Fruit fly (Drosophila melanogaster) whole organism, wandering third instar larva: ENCODE data around the gene Cep290.
A peak's percentile ranks its signal among the peaks of the same experiment; 100 is the strongest.

Experiments
- Abd-B ChIP-seq: fragments of >200 bp; optimal IDR thresholded peaks from 2 replicates; lab custom pipeline; 2017; ENCODE audit warnings: missing biosample characterization, missing genetic modification characterization
- CG32264 ChIP-seq: fragments of 200-800 bp; sonication (Bioruptor generic); optimal IDR thresholded peaks from 2 replicates; lab custom pipeline; 2016; ENCODE audit warnings: missing biosample characterization, missing genetic modification characterization
- CG9705 ChIP-seq: fragments of 200-800 bp; sonication (Bioruptor generic); optimal IDR thresholded peaks from 2 replicates; lab custom pipeline; 2018; ENCODE audit warnings: missing biosample characterization, mild to moderate bottlenecking, missing genetic modification characterization
- CrebA ChIP-seq: fragments of 200-800 bp; sonication (Bioruptor generic); optimal IDR thresholded peaks from 2 replicates; lab custom pipeline; 2016; ENCODE audit warnings: missing biosample characterization, mild to moderate bottlenecking, missing genetic modification characterization, borderline replicate concordance
- Dfd ChIP-seq: fragments of >200 bp; optimal IDR thresholded peaks from 2 replicates; lab custom pipeline; 2017; ENCODE audit warnings: missing biosample characterization, missing genetic modification characterization
- Dif ChIP-seq: fragments of 200-275, 200-300 bp; sonication (Bioruptor generic); optimal IDR thresholded peaks from 2 replicates; lab custom pipeline; 2018; ENCODE audit warnings: missing biosample characterization, missing genetic modification characterization; ENCODE audit not compliant: partially characterized antibody
- GATAd ChIP-seq: sonication (Bioruptor generic); optimal IDR thresholded peaks from 2 replicates; lab custom pipeline; 2016; ENCODE audit warnings: missing biosample characterization, missing genetic modification characterization
- HLH106 ChIP-seq: fragments of 200-800 bp; optimal IDR thresholded peaks from 3 replicates; lab custom pipeline; 2019; ENCODE audit warnings: missing biosample characterization, mild to moderate bottlenecking, missing genetic modification characterization, moderate library complexity
- Hnf4 ChIP-seq: fragments of 200-800 bp; sonication (Bioruptor generic); optimal IDR thresholded peaks from 2 replicates; lab custom pipeline; 2016; ENCODE audit warnings: missing biosample characterization, mild to moderate bottlenecking, missing genetic modification characterization
- Hr78 ChIP-seq: fragments of >200 bp; optimal IDR thresholded peaks from 2 replicates; lab custom pipeline; 2017; ENCODE audit warnings: missing biosample characterization, missing genetic modification characterization
- Hr83 ChIP-seq: fragments of 200-300 bp; sonication (Bioruptor generic); optimal IDR thresholded peaks from 2 replicates; lab custom pipeline; 2016; ENCODE audit warnings: missing biosample characterization, mild to moderate bottlenecking, missing genetic modification characterization, moderate library complexity; ENCODE audit not compliant: poor library complexity, severe bottlenecking
- Jra ChIP-seq: sonication (Bioruptor generic); optimal IDR thresholded peaks from 2 replicates; lab custom pipeline; 2016; ENCODE audit warnings: missing biosample characterization, missing genetic modification characterization
- Mio ChIP-seq: sonication (Bioruptor generic); optimal IDR thresholded peaks from 2 replicates; lab custom pipeline; 2016; ENCODE audit warnings: missing biosample characterization, missing genetic modification characterization
- Myc ChIP-seq: fragments of >200 bp; optimal IDR thresholded peaks from 2 replicates; lab custom pipeline; 2017
- N ChIP-seq: fragments of >200 bp; optimal IDR thresholded peaks from 2 replicates; lab custom pipeline; 2018; ENCODE audit warnings: missing biosample characterization, missing external identifiers, missing genetic modification characterization
- OdsH ChIP-seq: fragments of 200-800 bp; sonication (Bioruptor generic); optimal IDR thresholded peaks from 2 replicates; lab custom pipeline; 2016; ENCODE audit warnings: missing biosample characterization, mild to moderate bottlenecking, missing genetic modification characterization
- Rel ChIP-seq, 2 experiments: fragments of 200-800 bp; sonication (Bioruptor generic) in 1 of 2; optimal IDR thresholded peaks; 2 replicates in 1 of 2; 3 replicates in 1 of 2; lab custom pipeline; 2016 to 2019; ENCODE audit warnings: mild to moderate bottlenecking in 2 of 2, missing biosample characterization in 2 of 2, missing genetic modification characterization in 2 of 2, moderate library complexity in 1 of 2
- Sp1 ChIP-seq: fragments of 200-800 bp; sonication (Bioruptor generic); optimal IDR thresholded peaks from 3 replicates; lab custom pipeline; 2019; ENCODE audit warnings: missing biosample characterization, mild to moderate bottlenecking, missing genetic modification characterization, moderate library complexity
- Vsx2 ChIP-seq: fragments of 200-300, 225-300 bp; sonication (Bioruptor generic); optimal IDR thresholded peaks from 2 replicates; lab custom pipeline; 2018; ENCODE audit warnings: missing biosample characterization, missing genetic modification characterization; ENCODE audit not compliant: partially characterized antibody
- br ChIP-seq: fragments of 200-800 bp; sonication (Bioruptor generic); optimal IDR thresholded peaks from 2 replicates; lab custom pipeline; 2016; ENCODE audit warnings: missing biosample characterization, missing genetic modification characterization
- brk ChIP-seq: fragments of 200-800 bp; sonication (Bioruptor generic); optimal IDR thresholded peaks from 2 replicates; lab custom pipeline; 2016; ENCODE audit warnings: missing biosample characterization, mild to moderate bottlenecking, missing genetic modification characterization
- dl ChIP-seq, 2 experiments: fragments of 175-275, 200-275 bp in 1 of 2; fragments of 200-275 bp in 1 of 2; sonication (Bioruptor generic); optimal IDR thresholded peaks; lab custom pipeline; 2018; ENCODE audit warnings: mild to moderate bottlenecking in 2 of 2, missing biosample characterization in 2 of 2, missing genetic modification characterization in 2 of 2, moderate library complexity in 2 of 2; ENCODE audit not compliant: partially characterized antibody in 2 of 2, insufficient read depth in 1 of 2
- dmrt93B ChIP-seq: fragments of 200-800 bp; sonication (Bioruptor generic); optimal IDR thresholded peaks from 2 replicates; lab custom pipeline; 2018; ENCODE audit warnings: missing biosample characterization, mild to moderate bottlenecking, missing genetic modification characterization
- dsf ChIP-seq: sonication (Bioruptor generic); optimal IDR thresholded peaks from 2 replicates; lab custom pipeline; 2016; ENCODE audit warnings: missing biosample characterization, missing genetic modification characterization, borderline replicate concordance
- ey ChIP-seq: fragments of 200-800 bp; sonication (Bioruptor generic); optimal IDR thresholded peaks from 2 replicates; lab custom pipeline; 2016; ENCODE audit warnings: missing biosample characterization, missing genetic modification characterization
- foxo ChIP-seq, 2 experiments: fragments of 200-800 bp; sonication (Bioruptor generic); optimal IDR thresholded peaks; 2 replicates in 1 of 2; 3 replicates in 1 of 2; lab custom pipeline; 2016 to 2017; ENCODE audit warnings: missing biosample characterization in 2 of 2, missing genetic modification characterization in 2 of 2
- fru ChIP-seq: fragments of 200-800 bp; sonication (Bioruptor generic); optimal IDR thresholded peaks from 3 replicates; lab custom pipeline; 2016; ENCODE audit warnings: missing biosample characterization, mild to moderate bottlenecking, missing genetic modification characterization
- h ChIP-seq: fragments of 200-800 bp; sonication (Bioruptor generic); optimal IDR thresholded peaks from 3 replicates; lab custom pipeline; 2016; ENCODE audit warnings: missing biosample characterization, mild to moderate bottlenecking, missing genetic modification characterization
- jim ChIP-seq: fragments of 175-275, 200-325 bp; sonication (Bioruptor generic); optimal IDR thresholded peaks from 2 replicates; lab custom pipeline; 2016; ENCODE audit warnings: missing biosample characterization, mild to moderate bottlenecking, missing genetic modification characterization
- lola ChIP-seq: fragments of >200 bp; optimal IDR thresholded peaks from 2 replicates; lab custom pipeline; 2017; ENCODE audit warnings: missing biosample characterization, missing genetic modification characterization
- pan ChIP-seq: fragments of >200 bp; optimal IDR thresholded peaks from 2 replicates; lab custom pipeline; 2017
- psq ChIP-seq: fragments of 200-800 bp; sonication (Bioruptor generic); optimal IDR thresholded peaks from 3 replicates; lab custom pipeline; 2017; ENCODE audit warnings: missing biosample characterization, mild to moderate bottlenecking, missing genetic modification characterization, moderate library complexity
- rgr ChIP-seq: fragments of 200-800 bp; sonication (Bioruptor generic); optimal IDR thresholded peaks from 3 replicates; lab custom pipeline; 2016; ENCODE audit warnings: missing biosample characterization, mild to moderate bottlenecking, missing genetic modification characterization
- sage ChIP-seq: fragments of 200-800 bp; sonication (Bioruptor generic); optimal IDR thresholded peaks from 2 replicates; lab custom pipeline; 2016; ENCODE audit warnings: missing biosample characterization, mild to moderate bottlenecking, missing genetic modification characterization
- sv ChIP-seq: fragments of 200-800 bp; sonication (Bioruptor generic); optimal IDR thresholded peaks from 3 replicates; lab custom pipeline; 2016; ENCODE audit warnings: missing biosample characterization, missing genetic modification characterization
- tai ChIP-seq: sonication (Bioruptor generic); optimal IDR thresholded peaks from 2 replicates; lab custom pipeline; 2016; ENCODE audit warnings: missing biosample characterization, missing genetic modification characterization
- usp ChIP-seq: fragments of >200 bp; optimal IDR thresholded peaks from 2 replicates; lab custom pipeline; 2017; ENCODE audit warnings: missing biosample characterization, missing genetic modification characterization
- woc ChIP-seq: sonication (Bioruptor generic); optimal IDR thresholded peaks from 2 replicates; lab custom pipeline; 2016; ENCODE audit warnings: missing biosample characterization, mild to moderate bottlenecking, missing genetic modification characterization

Cep290 gene

DNA sequence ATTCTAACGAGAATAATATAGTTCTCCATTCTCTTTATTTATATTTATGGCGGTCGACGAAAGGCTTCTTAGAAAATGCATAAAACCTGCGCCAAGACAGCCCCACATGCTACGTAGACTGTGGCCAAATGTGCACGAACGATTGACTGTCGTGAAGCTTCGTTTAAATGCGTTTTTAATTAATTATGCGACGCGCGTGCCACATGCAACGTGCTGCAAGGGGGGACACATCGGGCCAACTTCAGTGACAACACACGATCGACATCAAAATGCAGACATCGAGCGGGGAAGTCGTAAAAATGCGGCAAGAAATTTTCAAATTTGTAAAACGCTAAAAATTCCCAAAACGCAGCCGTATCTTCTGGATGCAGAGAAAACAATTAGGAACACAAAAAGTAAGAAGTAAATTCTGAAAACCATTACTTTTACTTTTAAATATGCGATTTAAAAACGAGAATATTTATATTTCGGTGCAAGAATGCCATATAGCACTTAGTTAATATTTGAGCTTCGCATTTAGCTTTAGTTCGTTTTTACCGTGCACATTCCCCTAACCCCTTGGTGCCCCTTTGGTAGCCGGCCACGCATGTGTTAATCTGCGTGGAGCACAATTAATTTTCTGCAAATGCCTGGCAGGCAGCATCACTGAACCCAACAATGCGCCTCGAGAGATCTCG lies 43.8 kb upstream of the Cep290 start:
- TF ChIP-seq Jra (GFP tag; lab: Kevin White, UChicago) (no peak), rgr (GFP tag; lab: Kevin White, UChicago) (peak; percentile 62), Hr83 (GFP tag; lab: Kevin White, UChicago) (no peak), dmrt93B (GFP tag; lab: Kevin White, UChicago) (peak; percentile 53), Hnf4 (GFP tag; lab: Kevin White, UChicago) (peak; percentile 70), ey (GFP tag; lab: Kevin White, UChicago) (peak; percentile 77), OdsH (peak; percentile 66), CG32264 (no peak), Rel (GFP tag; optimal IDR thresholded peaks at IDR 0.05; lab: Kevin White, UChicago) (no peak), Rel (tag; optimal IDR thresholded peaks at IDR 0.05; lab: Kevin White, UChicago) (peak; percentile 1), HLH106 (tag; lab: Kevin White, UChicago) (peak; percentile 71), sage (peak; percentile 23), Mio (GFP tag; lab: Kevin White, UChicago) (no peak), Sp1 (GFP tag; lab: Kevin White, UChicago) (peak; percentile 62), h (GFP tag; lab: Kevin White, UChicago) (peak; percentile 78), CrebA (GFP tag; lab: Kevin White, UChicago) (no peak), br (GFP tag; lab: Kevin White, UChicago) (peak; percentile 64), pan (lab: Kevin White, UChicago) (no peak), Abd-B (GFP tag; lab: Kevin White, UChicago) (no peak), woc (peak; percentile 65), brk (no peak), jim (GFP tag; lab: Kevin White, UChicago) (no peak), psq (GFP tag; lab: Kevin White, UChicago) (peak; percentile 52), Myc (lab: Kevin White, UChicago) (no peak), usp (GFP tag; lab: Kevin White, UChicago) (no peak), sv (GFP tag; lab: Kevin White, UChicago) (no peak), N (GFP tag; lab: Kevin White, UChicago) (no peak), Vsx2 (GFP tag; lab: Kevin White, UChicago) (peak; percentile 11), Dif (GFP tag; lab: Kevin White, UChicago) (no peak), foxo (GFP tag; optimal IDR thresholded peaks at IDR 0.05; lab: Kevin White, UChicago) (peak in 1 of 2 experiments; percentile 68), fru (GFP tag; lab: Kevin White, UChicago) (peak; percentile 76), dl (GFP tag; optimal IDR thresholded peaks at IDR 0.05; lab: Kevin White, UChicago; ENCODE audit: insufficient read depth in 1 of 2, partially characterized antibody in 2 of 2) (no peak)

DNA sequence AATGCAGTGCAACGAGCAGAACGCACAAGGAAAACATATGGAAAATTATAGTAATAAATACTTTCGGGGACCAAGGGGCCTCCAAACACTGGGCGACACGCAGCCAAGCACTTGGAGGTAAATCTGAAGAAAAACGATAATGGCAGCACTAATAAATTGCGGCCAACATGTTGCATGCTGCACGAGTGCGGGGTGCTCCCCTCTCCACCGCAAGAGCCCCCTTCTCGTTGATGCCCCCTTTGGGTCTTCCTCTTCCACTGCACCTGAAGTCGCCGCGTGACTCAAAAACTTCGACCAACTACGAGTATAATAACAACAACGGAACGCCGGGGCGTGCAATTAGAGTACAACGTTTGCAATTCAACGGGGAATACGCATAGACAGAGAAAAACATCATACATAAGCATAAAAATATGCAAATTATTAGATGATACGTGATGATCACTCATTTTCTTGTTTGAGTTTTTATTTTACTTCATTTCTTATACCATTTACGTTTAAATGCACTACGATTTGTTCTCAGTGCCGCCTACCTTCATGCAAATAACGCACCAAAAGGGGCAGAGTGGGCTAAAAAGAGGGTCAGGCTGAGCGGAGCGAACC lies 41.8 kb upstream of the Cep290 start:
- peak; percentile 62 for TF ChIP-seq CG9705
- peak; percentile 39 for TF ChIP-seq psq (GFP tag; lab: Kevin White, UChicago)
- no peak for TF ChIP-seq Dif (GFP tag; lab: Kevin White, UChicago)
- TF ChIP-seq dsf (GFP tag; lab: Kevin White, UChicago): no peak
- TF ChIP-seq pan (lab: Kevin White, UChicago): no peak
- TF ChIP-seq h (GFP tag; lab: Kevin White, UChicago): peak; percentile 76
- no peak for TF ChIP-seq Dfd (GFP tag; lab: Kevin White, UChicago)
- TF ChIP-seq Hr83 (GFP tag; lab: Kevin White, UChicago): no peak
- no peak for TF ChIP-seq Vsx2 (GFP tag; lab: Kevin White, UChicago)
- TF ChIP-seq CrebA (GFP tag; lab: Kevin White, UChicago): no peak
- TF ChIP-seq dmrt93B (GFP tag; lab: Kevin White, UChicago): peak; percentile 65
- TF ChIP-seq woc: peak; percentile 28
- TF ChIP-seq brk: peak; percentile 7
- no peak for TF ChIP-seq Abd-B (GFP tag; lab: Kevin White, UChicago)
- peak; percentile 46 for TF ChIP-seq Hnf4 (GFP tag; lab: Kevin White, UChicago)
- TF ChIP-seq sv (GFP tag; lab: Kevin White, UChicago): no peak
- TF ChIP-seq foxo (GFP tag; optimal IDR thresholded peaks at IDR 0.05; lab: Kevin White, UChicago): peak in 1 of 2 experiments; percentile 74
- no peak for TF ChIP-seq GATAd (GFP tag; lab: Kevin White, UChicago)
- peak; percentile 77 for TF ChIP-seq OdsH
- TF ChIP-seq Hr78: no peak
- peak; percentile 13 for TF ChIP-seq Jra (GFP tag; lab: Kevin White, UChicago)
- no peak for TF ChIP-seq N (GFP tag; lab: Kevin White, UChicago)
- no peak for TF ChIP-seq jim (GFP tag; lab: Kevin White, UChicago)
- TF ChIP-seq CG32264: no peak
- TF ChIP-seq Rel (GFP tag; optimal IDR thresholded peaks at IDR 0.05; lab: Kevin White, UChicago): no peak
- TF ChIP-seq Rel (tag; optimal IDR thresholded peaks at IDR 0.05; lab: Kevin White, UChicago): peak; percentile 19
- no peak for TF ChIP-seq Myc (lab: Kevin White, UChicago)
- no peak for TF ChIP-seq dl (GFP tag; optimal IDR thresholded peaks at IDR 0.05; lab: Kevin White, UChicago; ENCODE audit: insufficient read depth in 1 of 2, partially characterized antibody in 2 of 2)
- TF ChIP-seq rgr (GFP tag; lab: Kevin White, UChicago): peak; percentile 72
- TF ChIP-seq fru (GFP tag; lab: Kevin White, UChicago): peak; percentile 78
- TF ChIP-seq Mio (GFP tag; lab: Kevin White, UChicago): no peak
- peak; percentile 55 for TF ChIP-seq sage
- TF ChIP-seq br (GFP tag; lab: Kevin White, UChicago): peak; percentile 65
- peak; percentile 87 for TF ChIP-seq HLH106 (tag; lab: Kevin White, UChicago)
- peak; percentile 33 for TF ChIP-seq tai (GFP tag; lab: Kevin White, UChicago)
- peak; percentile 86 for TF ChIP-seq Sp1 (GFP tag; lab: Kevin White, UChicago)
- TF ChIP-seq ey (GFP tag; lab: Kevin White, UChicago): peak; percentile 78
- TF ChIP-seq usp (GFP tag; lab: Kevin White, UChicago): no peak
- TF ChIP-seq lola (GFP tag; lab: Kevin White, UChicago): no peak
- TF ChIP-seq, all 38 proteins: peak for 19
